Worm (Caenorhabditis elegans) whole organism, L2 larva: ENCODE results near the gene F22B3.5.
A peak's percentile ranks its signal among the peaks of the same experiment; 100 is the strongest.

Experiments used
- C34F6.9 ChIP-seq: fragments of 150-350 bp; optimal IDR thresholded peaks from 2 replicates; lab custom pipeline; 2014; ENCODE audit warnings: missing biosample characterization, missing genetic modification characterization
- R02D3.7 ChIP-seq: fragments of 150-350 bp; optimal IDR thresholded peaks from 2 replicates; lab custom pipeline; 2014; ENCODE audit warnings: missing biosample characterization, missing genetic modification characterization
- Y55F3AM.14 ChIP-seq: fragments of 200-800 bp; sonication (Bioruptor generic); optimal IDR thresholded peaks from 2 replicates; lab custom pipeline; 2018; ENCODE audit warnings: mild to moderate bottlenecking, missing genetic modification characterization, missing compliant biosample characterization
- aly-2 ChIP-seq: fragments of 150-350 bp; optimal IDR thresholded peaks from 2 replicates; lab custom pipeline; 2014; ENCODE audit warnings: missing biosample characterization, missing genetic modification characterization
- ama-1 ChIP-seq: fragments of 150-350 bp; optimal IDR thresholded peaks from 2 replicates; lab custom pipeline; 2018; ENCODE audit warnings: inconsistent platforms
- blmp-1 ChIP-seq: sonication (generic microtip); optimal IDR thresholded peaks from 2 replicates; lab custom pipeline; 2017; ENCODE audit warnings: missing genetic modification characterization, mild to moderate bottlenecking, missing compliant biosample characterization, antibody characterized with exemption, moderate library complexity; ENCODE audit not compliant: insufficient read depth
- ceh-16 ChIP-seq: fragments of 150-350 bp; optimal IDR thresholded peaks from 2 replicates; lab custom pipeline; 2014; ENCODE audit warnings: missing biosample characterization, missing genetic modification characterization
- ceh-82 ChIP-seq: fragments of 150-350 bp; optimal IDR thresholded peaks from 2 replicates; lab custom pipeline; 2014; ENCODE audit warnings: missing biosample characterization, missing genetic modification characterization
- crh-2 ChIP-seq: sonication (generic microtip); optimal IDR thresholded peaks from 2 replicates; lab custom pipeline; 2017; ENCODE audit warnings: missing biosample characterization, missing genetic modification characterization
- egl-27 ChIP-seq: sonication (generic microtip); optimal IDR thresholded peaks from 3 replicates; lab custom pipeline; 2017; ENCODE audit warnings: missing biosample characterization, missing genetic modification reagents, missing genetic modification characterization
- elt-1 ChIP-seq: fragments of 150-350 bp; optimal IDR thresholded peaks from 2 replicates; lab custom pipeline; 2014; ENCODE audit warnings: missing biosample characterization, missing genetic modification characterization
- elt-3 ChIP-seq: sonication (generic microtip); optimal IDR thresholded peaks from 2 replicates; lab custom pipeline; 2017; ENCODE audit warnings: missing biosample characterization, missing genetic modification characterization
- fos-1 ChIP-seq: fragments of 150-350 bp; optimal IDR thresholded peaks from 2 replicates; lab custom pipeline; 2014; ENCODE audit warnings: missing biosample characterization, missing genetic modification characterization
- gmeb-1 ChIP-seq: fragments of 150-350 bp; optimal IDR thresholded peaks from 2 replicates; lab custom pipeline; 2014; ENCODE audit warnings: missing biosample characterization, missing genetic modification characterization
- lin-13 ChIP-seq: fragments of 150-350 bp; optimal IDR thresholded peaks from 2 replicates; lab custom pipeline; 2014; ENCODE audit warnings: missing biosample characterization, missing genetic modification reagents, missing genetic modification characterization
- lin-39 ChIP-seq: fragments of 150-350 bp; optimal IDR thresholded peaks from 2 replicates; lab custom pipeline; 2014; ENCODE audit warnings: missing biosample characterization, missing genetic modification reagents, missing genetic modification characterization
- lsy-2 ChIP-seq, 2 experiments: fragments of 150-350 bp in 1 of 2; sonication (generic microtip) in 1 of 2; optimal IDR thresholded peaks; 2 replicates each; lab custom pipeline; 2014 to 2017; ENCODE audit warnings: missing biosample characterization in 2 of 2, missing genetic modification characterization in 2 of 2
- mab-5 ChIP-seq: fragments of 150-350 bp; optimal IDR thresholded peaks from 2 replicates; lab custom pipeline; 2014; ENCODE audit warnings: missing biosample characterization, missing genetic modification characterization
- mbf-1 ChIP-seq: sonication (generic microtip); optimal IDR thresholded peaks from 2 replicates; lab custom pipeline; 2017; ENCODE audit warnings: missing biosample characterization, missing genetic modification characterization
- mdl-1 ChIP-seq, 2 experiments: fragments of 150-350 bp in 1 of 2; sonication (generic microtip) in 1 of 2; optimal IDR thresholded peaks; 2 replicates each; lab custom pipeline; 2017; ENCODE audit warnings: missing biosample characterization in 2 of 2, missing genetic modification characterization in 2 of 2
- nhr-11 ChIP-seq: fragments of 150-350 bp; optimal IDR thresholded peaks from 2 replicates; lab custom pipeline; 2014; ENCODE audit warnings: missing biosample characterization, missing genetic modification characterization
- nhr-12 ChIP-seq: fragments of 150-350 bp; optimal IDR thresholded peaks from 2 replicates; lab custom pipeline; 2014; ENCODE audit warnings: missing biosample characterization, missing genetic modification characterization
- nhr-129 ChIP-seq: fragments of 150-350 bp; optimal IDR thresholded peaks from 2 replicates; lab custom pipeline; 2014; ENCODE audit warnings: missing biosample characterization, missing genetic modification characterization
- nhr-23 ChIP-seq: fragments of 150-350 bp; optimal IDR thresholded peaks from 2 replicates; lab custom pipeline; 2014; ENCODE audit warnings: missing biosample characterization, missing genetic modification reagents, missing genetic modification characterization
- nhr-25 ChIP-seq: fragments of 150-350 bp; sonication (generic microtip); optimal IDR thresholded peaks from 3 replicates; lab custom pipeline; 2014; ENCODE audit warnings: missing biosample characterization, missing genetic modification characterization
- nhr-6 ChIP-seq: fragments of 150-350 bp; optimal IDR thresholded peaks from 2 replicates; lab custom pipeline; 2014; ENCODE audit warnings: missing biosample characterization, missing genetic modification characterization
- nhr-77 ChIP-seq: fragments of 150-350 bp; optimal IDR thresholded peaks from 2 replicates; lab custom pipeline; 2014; ENCODE audit warnings: missing biosample characterization, missing genetic modification characterization
- sem-4 ChIP-seq: fragments of 150-350 bp; optimal IDR thresholded peaks from 2 replicates; lab custom pipeline; 2014; ENCODE audit warnings: missing biosample characterization, missing genetic modification reagents, missing genetic modification characterization
- unc-39 ChIP-seq: fragments of 150-350 bp; optimal IDR thresholded peaks from 2 replicates; lab custom pipeline; 2014; ENCODE audit warnings: missing biosample characterization, missing genetic modification characterization
- unc-55 ChIP-seq: fragments of 150-350 bp; sonication (generic microtip); optimal IDR thresholded peaks from 3 replicates; lab custom pipeline; 2014; ENCODE audit warnings: missing biosample characterization, missing genetic modification reagents, missing genetic modification characterization
- unc-62 ChIP-seq: fragments of 150-350 bp; optimal IDR thresholded peaks from 2 replicates; lab custom pipeline; 2014; ENCODE audit warnings: missing biosample characterization, missing genetic modification reagents, missing genetic modification characterization
- zag-1 ChIP-seq: fragments of 150-350 bp; optimal IDR thresholded peaks from 2 replicates; lab custom pipeline; 2014; ENCODE audit warnings: missing biosample characterization, missing genetic modification characterization
- ztf-11 ChIP-seq: sonication (generic microtip); optimal IDR thresholded peaks from 2 replicates; lab custom pipeline; 2017; ENCODE audit warnings: missing biosample characterization, missing genetic modification characterization
- ztf-4 ChIP-seq: fragments of 150-350 bp; optimal IDR thresholded peaks from 2 replicates; lab custom pipeline; 2014; ENCODE audit warnings: missing biosample characterization, missing genetic modification characterization

F22B3.5 gene

ce11 chrIV:11455824-11456223 is 39.2 kb upstream of the F22B3.5 start:
- TF ChIP-seq nhr-6 (tag; lab: Kevin White, UChicago) (no peak), lsy-2 (tag; optimal IDR thresholded peaks at IDR 0.05; lab: Kevin White, UChicago) (no peak), elt-1 (no peak), unc-39 (no peak), ztf-11 (tag; lab: Kevin White, UChicago) (no peak), nhr-129 (tag; lab: Kevin White, UChicago) (no peak), unc-55 (GFP tag; lab: Kevin White, UChicago) (no peak), nhr-11 (tag; lab: Kevin White, UChicago) (no peak), unc-62 (GFP tag; lab: Kevin White, UChicago) (no peak), Y55F3AM.14 (GFP tag; lab: Kevin White, UChicago) (no peak), fos-1 (tag; lab: Kevin White, UChicago) (no peak), ceh-16 (no peak), nhr-77 (tag; lab: Kevin White, UChicago) (no peak), nhr-12 (tag; lab: Kevin White, UChicago) (no peak), nhr-25 (tag; lab: Kevin White, UChicago) (no peak), aly-2 (no peak), zag-1 (tag; lab: Kevin White, UChicago) (no peak), mbf-1 (tag; lab: Kevin White, UChicago) (no peak), ztf-4 (tag; lab: Kevin White, UChicago) (no peak)
- TF ChIP-seq, all 48 proteins: peak for 0

- TF ChIP-seq unc-55 (GFP tag; lab: Kevin White, UChicago) = peak; percentile 37
- peak; percentile 66 for TF ChIP-seq mab-5 (tag; lab: Kevin White, UChicago)
- TF ChIP-seq nhr-12 (tag; lab: Kevin White, UChicago) = no peak
- TF ChIP-seq elt-3 (tag; lab: Kevin White, UChicago) = no peak
- no peak for TF ChIP-seq crh-2 (tag; lab: Kevin White, UChicago)
- no peak for TF ChIP-seq blmp-1
- TF ChIP-seq C34F6.9 (tag; lab: Kevin White, UChicago) = no peak
Observed at ce11 chrIV:11452928-11453327, 36.3 kb upstream of the F22B3.5 start.

- no peak for TF ChIP-seq egl-27 (tag; lab: Kevin White, UChicago)
- peak; percentile 40 for TF ChIP-seq nhr-129 (tag; lab: Kevin White, UChicago)
- TF ChIP-seq gmeb-1 (tag; lab: Kevin White, UChicago) = no peak
- TF ChIP-seq ztf-11 (tag; lab: Kevin White, UChicago) = no peak
Observed at ce11 chrIV:11438255-11438654, 21.6 kb upstream of the F22B3.5 start.

ce11 chrIV:11435761-11436160 is 19.1 kb upstream of the F22B3.5 start:
- TF ChIP-seq unc-55 (GFP tag; lab: Kevin White, UChicago) (no peak), nhr-6 (tag; lab: Kevin White, UChicago) (no peak), lin-39 (no peak), lin-13 (GFP tag; lab: Kevin White, UChicago) (no peak), crh-2 (tag; lab: Kevin White, UChicago) (no peak), Y55F3AM.14 (GFP tag; lab: Kevin White, UChicago) (no peak), nhr-23 (tag; lab: Kevin White, UChicago) (no peak), sem-4 (tag; lab: Kevin White, UChicago) (no peak), nhr-11 (tag; lab: Kevin White, UChicago) (no peak), ceh-82 (tag; lab: Kevin White, UChicago) (no peak), ama-1 (lab: Kevin White, UChicago) (no peak), mdl-1 (tag; optimal IDR thresholded peaks at IDR 0.05; lab: Kevin White, UChicago) (no peak), nhr-25 (tag; lab: Kevin White, UChicago) (no peak), blmp-1 (no peak), egl-27 (tag; lab: Kevin White, UChicago) (no peak), R02D3.7 (tag; lab: Kevin White, UChicago) (no peak), nhr-12 (tag; lab: Kevin White, UChicago) (no peak), elt-1 (no peak)
- TF ChIP-seq, all 48 proteins: peak for 0

- TF ChIP-seq mdl-1 (tag; optimal IDR thresholded peaks at IDR 0.05; lab: Kevin White, UChicago) (no peak), fos-1 (tag; lab: Kevin White, UChicago) (peak; percentile 80)
Observed at ce11 chrIV:11434575-11434974, 18.0 kb upstream of the F22B3.5 start.
